Fruit fly (Drosophila melanogaster) whole organism: ENCODE measurements around the gene Naa30B.
A peak's percentile ranks its signal among the peaks of the same experiment; 100 is the strongest.

ENCODE experiments used
- CG8478 ChIP-seq: fragments of >200 bp; optimal IDR thresholded peaks from 2 replicates; lab custom pipeline; 2018; ENCODE audit warnings: inconsistent platforms
- Dll ChIP-seq: fragments of >200 bp; optimal IDR thresholded peaks from 2 replicates; lab custom pipeline; 2017
- EcR ChIP-seq, 2 experiments: fragments of >200 bp; optimal IDR thresholded peaks; 2 replicates each; lab custom pipeline; 2017; ENCODE audit warnings: missing biosample characterization in 2 of 2, missing genetic modification characterization in 2 of 2, missing genetic modification reagents in 2 of 2
- pan ChIP-seq: fragments of >200 bp; optimal IDR thresholded peaks from 2 replicates; lab custom pipeline; 2017
- psq ChIP-seq: fragments of >200 bp; optimal IDR thresholded peaks from 2 replicates; lab custom pipeline; 2017
- usp ChIP-seq: fragments of >200 bp; optimal IDR thresholded peaks from 2 replicates; lab custom pipeline; 2017; ENCODE audit warnings: missing biosample characterization, missing genetic modification characterization, mixed read lengths

Naa30B gene

dm6 chr3L:1484747-1485146 lies 12.9 kb upstream of the Naa30B start:
- TF ChIP-seq Dll (no peak), pan (no peak), EcR (GFP tag; optimal IDR thresholded peaks at IDR 0.05; lab: Kevin White, UChicago) (no peak), CG8478 (lab: Kevin White, UChicago) (no peak)

dm6 chr3L:1478998-1479680 lies 7.3 kb upstream of the Naa30B start:
- TF ChIP-seq usp (GFP tag; lab: Kevin White, UChicago) (no peak), pan (no peak), psq (lab: Kevin White, UChicago) (no peak), EcR (GFP tag; optimal IDR thresholded peaks at IDR 0.05; lab: Kevin White, UChicago) (no peak), Dll (no peak), CG8478 (lab: Kevin White, UChicago) (no peak)

dm6 chr3L:1477319-1477718 lies 5.5 kb upstream of the Naa30B start, which contains the start of gene robl62A:
Gene robl62A, plus strand, starts transcription at chr3L:1477619.
- no peak for TF ChIP-seq CG8478 (lab: Kevin White, UChicago)
- no peak for TF ChIP-seq usp (GFP tag; lab: Kevin White, UChicago)
- no peak for TF ChIP-seq pan

DNA sequence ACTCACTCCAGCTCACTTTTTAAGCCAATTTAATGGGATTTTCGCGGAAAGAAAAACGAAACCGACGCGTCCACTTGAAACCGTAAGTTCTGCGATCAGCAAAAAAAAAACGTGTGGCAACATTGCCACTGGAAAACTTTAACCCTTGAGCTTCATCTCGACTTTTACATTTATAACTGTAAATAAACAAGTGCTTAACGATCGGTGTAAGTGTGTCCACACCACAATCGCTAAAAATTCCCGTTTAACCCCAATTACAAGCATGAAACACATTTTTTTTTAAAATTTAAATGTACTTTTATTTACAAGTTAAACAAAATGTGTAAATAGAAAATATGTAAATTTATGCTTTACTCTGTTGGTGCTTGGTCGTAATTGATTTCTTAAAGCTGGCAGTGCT lies 3.3 kb upstream of the Naa30B start, which contains the start of gene Ptp61F:
Ptp61F (minus strand) TSS at position 101 of the 400 bp plus-strand sequence.
- TF ChIP-seq psq (lab: Kevin White, UChicago) (no peak), pan (no peak), usp (GFP tag; lab: Kevin White, UChicago) (no peak)

- TF ChIP-seq usp (GFP tag; lab: Kevin White, UChicago) (no peak), pan (no peak), Dll (no peak), EcR (GFP tag; optimal IDR thresholded peaks at IDR 0.05; lab: Kevin White, UChicago) (no peak), CG8478 (lab: Kevin White, UChicago) (no peak), psq (lab: Kevin White, UChicago) (no peak)
Observed at dm6 chr3L:1471037-1471436, 823 bp downstream of the Naa30B start.

DNA sequence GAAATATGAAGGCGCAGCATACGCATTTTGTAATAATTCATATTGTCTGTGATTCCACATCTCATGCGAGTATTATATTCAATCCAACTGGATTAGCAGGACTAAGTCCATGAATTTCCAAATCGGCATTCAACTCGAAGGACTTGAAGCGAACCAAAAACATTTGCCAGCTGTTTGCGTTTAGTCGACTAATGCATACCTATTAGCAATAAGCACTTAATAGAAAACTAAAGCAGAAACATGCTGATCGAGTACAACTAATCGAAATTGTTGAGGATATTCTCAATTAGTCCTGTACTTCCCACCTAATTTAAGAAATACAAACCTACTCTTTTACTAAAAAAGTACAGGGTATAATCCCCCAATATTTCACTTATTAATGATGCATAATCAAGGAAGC lies 2.6 kb downstream of the Naa30B start:
- no peak for TF ChIP-seq usp (GFP tag; lab: Kevin White, UChicago)
- TF ChIP-seq psq (lab: Kevin White, UChicago), result no peak
- TF ChIP-seq pan, result no peak
- no peak for TF ChIP-seq CG8478 (lab: Kevin White, UChicago)
- no peak for TF ChIP-seq EcR (GFP tag; optimal IDR thresholded peaks at IDR 0.05; lab: Kevin White, UChicago)
- no peak for TF ChIP-seq Dll

dm6 chr3L:1464465-1464864 lies 7.4 kb downstream of the Naa30B start:
- TF ChIP-seq Dll (no peak), CG8478 (lab: Kevin White, UChicago) (no peak), pan (no peak), EcR (GFP tag; optimal IDR thresholded peaks at IDR 0.05; lab: Kevin White, UChicago) (no peak), usp (GFP tag; lab: Kevin White, UChicago) (no peak)

DNA sequence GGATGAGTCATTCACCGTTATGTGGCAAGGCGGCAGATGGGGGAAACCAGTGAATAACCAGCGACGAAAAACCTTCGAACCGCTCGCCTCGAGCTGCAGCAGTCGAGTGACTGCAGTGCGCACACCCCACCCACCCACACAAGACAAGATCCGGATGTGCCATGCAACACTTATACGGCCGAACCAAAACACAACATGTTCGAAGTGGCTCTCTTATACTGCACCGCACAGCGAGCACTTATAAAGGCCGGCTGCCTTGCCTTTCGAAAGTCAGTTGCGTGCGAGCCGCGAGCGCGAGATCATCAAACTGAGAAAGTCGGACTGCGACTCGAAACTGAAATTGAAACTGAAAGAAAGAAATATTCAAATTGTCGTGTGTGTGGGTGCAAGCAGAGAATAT lies 8.3 kb downstream of the Naa30B start, which contains the start of gene rho:
rho (plus strand) TSS at position 265 of the 400 bp plus-strand sequence.
- TF ChIP-seq CG8478 (lab: Kevin White, UChicago) (no peak), usp (GFP tag; lab: Kevin White, UChicago) (no peak), Dll (peak; percentile 27)

DNA sequence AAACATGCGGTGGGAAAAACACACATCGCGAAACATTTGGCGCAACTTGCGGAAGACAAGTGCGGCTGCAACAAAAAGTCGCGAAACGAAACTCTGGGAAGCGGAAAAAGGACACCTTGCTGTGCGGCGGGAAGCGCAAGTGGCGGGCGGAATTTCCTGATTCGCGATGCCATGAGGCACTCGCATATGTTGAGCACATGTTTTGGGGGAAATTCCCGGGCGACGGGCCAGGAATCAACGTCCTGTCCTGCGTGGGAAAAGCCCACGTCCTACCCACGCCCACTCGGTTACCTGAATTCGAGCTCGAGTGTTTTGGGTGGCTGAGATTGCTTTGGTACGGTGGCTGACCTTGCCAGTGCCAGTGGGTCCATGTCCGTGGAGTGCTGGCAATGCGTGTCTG lies 10.0 kb downstream of the Naa30B start:
- TF ChIP-seq CG8478 (lab: Kevin White, UChicago) (no peak), EcR (GFP tag; optimal IDR thresholded peaks at IDR 0.05; lab: Kevin White, UChicago) (no peak), pan (no peak), psq (lab: Kevin White, UChicago) (no peak), usp (GFP tag; lab: Kevin White, UChicago) (no peak), Dll (no peak)

- TF ChIP-seq usp (GFP tag; lab: Kevin White, UChicago) (no peak), EcR (GFP tag; optimal IDR thresholded peaks at IDR 0.05; lab: Kevin White, UChicago) (peak in 1 of 2 experiments; percentile 48), Dll (peak; percentile 59)
Observed at dm6 chr3L:1457998-1458728, 13.7 kb downstream of the Naa30B start.

- no peak for TF ChIP-seq CG8478 (lab: Kevin White, UChicago)
- no peak for TF ChIP-seq usp (GFP tag; lab: Kevin White, UChicago)
- no peak for TF ChIP-seq pan
- TF ChIP-seq Dll, result no peak
- TF ChIP-seq EcR (GFP tag; optimal IDR thresholded peaks at IDR 0.05; lab: Kevin White, UChicago), result no peak
- no peak for TF ChIP-seq psq (lab: Kevin White, UChicago)
Observed at dm6 chr3L:1457281-1457680, 14.6 kb downstream of the Naa30B start.

DNA sequence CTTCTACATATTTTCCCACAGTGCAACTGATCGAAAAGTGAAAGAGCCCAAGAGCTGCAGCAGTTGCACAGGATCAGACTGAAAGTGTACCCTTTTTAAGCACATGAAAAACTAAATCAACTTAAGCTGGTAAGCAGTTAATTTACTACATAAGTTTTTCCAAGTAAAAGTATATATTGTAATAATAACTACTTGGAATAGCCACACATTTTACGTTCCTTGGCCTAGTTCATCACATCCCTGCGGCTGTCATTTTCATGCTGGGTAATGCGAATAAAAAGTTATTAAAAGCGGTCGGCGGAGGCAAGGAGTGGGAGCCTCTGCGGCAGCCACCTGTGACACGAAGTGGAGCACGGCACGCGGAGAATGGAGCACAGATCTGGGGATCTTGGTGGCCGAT lies 20.9 kb downstream of the Naa30B start:
- TF ChIP-seq Dll (no peak), CG8478 (lab: Kevin White, UChicago) (no peak), usp (GFP tag; lab: Kevin White, UChicago) (no peak), psq (lab: Kevin White, UChicago) (no peak), pan (no peak), EcR (GFP tag; optimal IDR thresholded peaks at IDR 0.05; lab: Kevin White, UChicago) (no peak)
